Worm (Caenorhabditis elegans) whole organism, L1 larva: ENCODE results near the gene lmbr-1.
A peak's percentile ranks its signal among the peaks of the same experiment; 100 is the strongest.

Experiments
- C34B4.2 ChIP-seq: sonication (generic microtip); optimal IDR thresholded peaks from 2 replicates; lab custom pipeline; 2017; ENCODE audit warnings: mild to moderate bottlenecking, missing genetic modification characterization, missing compliant biosample characterization
- F16B12.6 ChIP-seq: fragments of 150-350 bp; optimal IDR thresholded peaks from 2 replicates; lab custom pipeline; 2014; ENCODE audit warnings: missing biosample characterization, missing genetic modification characterization
- Y116A8C.19 ChIP-seq: sonication (generic microtip); optimal IDR thresholded peaks from 2 replicates; lab custom pipeline; 2016; ENCODE audit warnings: missing compliant biosample characterization, missing genetic modification characterization, borderline replicate concordance
- aha-1 ChIP-seq: fragments of 150-350 bp; optimal IDR thresholded peaks from 2 replicates; lab custom pipeline; 2014; ENCODE audit warnings: missing biosample characterization, missing genetic modification characterization
- alr-1 ChIP-seq: fragments of 200-800 bp; sonication (Bioruptor generic); optimal IDR thresholded peaks from 2 replicates; lab custom pipeline; 2018; ENCODE audit warnings: borderline replicate concordance, mild to moderate bottlenecking, missing genetic modification characterization, missing compliant biosample characterization
- ceh-63 ChIP-seq: fragments of 200-800 bp; sonication (Bioruptor generic); optimal IDR thresholded peaks from 2 replicates; lab custom pipeline; 2018; ENCODE audit warnings: mild to moderate bottlenecking, missing genetic modification characterization, missing compliant biosample characterization
- ceh-82 ChIP-seq, 3 experiments: fragments of 150-350 bp in 1 of 3; sonication (generic microtip) in 2 of 3; optimal IDR thresholded peaks; 2 replicates each; lab custom pipeline; 2014 to 2017; ENCODE audit warnings: missing biosample characterization in 3 of 3, missing genetic modification characterization in 3 of 3
- ceh-88 ChIP-seq: fragments of 200-800 bp; sonication (Bioruptor generic); IDR thresholded peaks from 2 replicates; pipeline ENCODE4 v1.3.6; 2022; ENCODE audit warnings: missing genetic modification characterization, missing compliant biosample characterization
- ceh-90 ChIP-seq: sonication (generic microtip); optimal IDR thresholded peaks from 2 replicates; lab custom pipeline; 2016; ENCODE audit warnings: missing genetic modification characterization, missing compliant biosample characterization
- ces-1 ChIP-seq: fragments of 150-350 bp; optimal IDR thresholded peaks from 2 replicates; lab custom pipeline; 2014; ENCODE audit warnings: missing biosample characterization, missing genetic modification reagents, missing genetic modification characterization
- dpl-1 ChIP-seq, 3 experiments: fragments of 150-350 bp in 2 of 3; sonication (generic microtip) in 1 of 3; optimal IDR thresholded peaks; 2 replicates each; lab custom pipeline; 2014 to 2017; ENCODE audit warnings: missing biosample characterization in 3 of 3, missing genetic modification characterization in 3 of 3, missing genetic modification reagents in 3 of 3
- dsc-1 ChIP-seq: sonication (generic microtip); optimal IDR thresholded peaks from 2 replicates; lab custom pipeline; 2016; ENCODE audit warnings: mild to moderate bottlenecking, missing genetic modification characterization, missing compliant biosample characterization
- egl-13 ChIP-seq: sonication (generic microtip); optimal IDR thresholded peaks from 2 replicates; lab custom pipeline; 2016; ENCODE audit warnings: missing genotype, missing genetic modification reagents, missing genetic modification characterization, missing compliant biosample characterization
- elt-2 ChIP-seq: sonication (generic microtip); optimal IDR thresholded peaks from 2 replicates; lab custom pipeline; 2016; ENCODE audit warnings: missing genetic modification characterization, mild to moderate bottlenecking, inconsistent platforms, missing compliant biosample characterization, missing genetic modification reagents
- elt-3 ChIP-seq, 6 experiments: fragments of 150-350 bp in 1 of 6; sonication (generic microtip); optimal IDR thresholded peaks; 2 replicates each; lab custom pipeline; 2017 to 2018; ENCODE audit warnings: missing biosample characterization in 6 of 6, missing genetic modification characterization in 6 of 6, inconsistent platforms in 1 of 6
- fkh-10 ChIP-seq: sonication (generic microtip); optimal IDR thresholded peaks from 2 replicates; lab custom pipeline; 2017; ENCODE audit warnings: missing biosample characterization, missing genetic modification reagents, missing genetic modification characterization
- fos-1 ChIP-seq: fragments of 150-350 bp; optimal IDR thresholded peaks from 2 replicates; lab custom pipeline; 2014; ENCODE audit warnings: missing biosample characterization, missing genetic modification characterization
- hlh-4 ChIP-seq: sonication (generic microtip); optimal IDR thresholded peaks from 2 replicates; lab custom pipeline; 2016; ENCODE audit warnings: mild to moderate bottlenecking, missing genetic modification characterization, missing compliant biosample characterization
- irx-1 ChIP-seq: sonication (generic microtip); optimal IDR thresholded peaks from 2 replicates; lab custom pipeline; 2016; ENCODE audit warnings: missing genetic modification characterization, missing compliant biosample characterization
- isw-1 ChIP-seq: fragments of 200-800 bp; sonication (Bioruptor generic); IDR thresholded peaks from 2 replicates; pipeline ENCODE4 v1.3.6; 2022; ENCODE audit warnings: missing genetic modification characterization, missing compliant biosample characterization
- lin-13 ChIP-seq: fragments of 150-350 bp; optimal IDR thresholded peaks from 2 replicates; lab custom pipeline; 2014; ENCODE audit warnings: missing biosample characterization, missing genetic modification reagents, missing genetic modification characterization
- lin-14 ChIP-seq: fragments of 200-800 bp; sonication (Bioruptor generic); optimal IDR thresholded peaks from 2 replicates; lab custom pipeline; 2018; ENCODE audit warnings: mild to moderate bottlenecking, missing genetic modification characterization, moderate library complexity, missing compliant biosample characterization
- lin-15B ChIP-seq: fragments of 150-350 bp; sonication (generic microtip); optimal IDR thresholded peaks from 3 replicates; lab custom pipeline; 2014; ENCODE audit warnings: missing biosample characterization, missing genetic modification characterization
- lin-35 ChIP-seq, 2 experiments: fragments of 150-350 bp; optimal IDR thresholded peaks; 2 replicates each; lab custom pipeline; 2014; ENCODE audit warnings: missing biosample characterization in 2 of 2, missing genetic modification characterization in 2 of 2, missing genetic modification reagents in 2 of 2
- lin-39 ChIP-seq: fragments of 150-350 bp; optimal IDR thresholded peaks from 2 replicates; lab custom pipeline; 2014; ENCODE audit warnings: missing biosample characterization, missing genetic modification reagents, missing genetic modification characterization
- mab-9 ChIP-seq: fragments of 200-800 bp; sonication (Bioruptor generic); IDR thresholded peaks from 2 replicates; pipeline ENCODE4 v1.3.6; 2022; ENCODE audit warnings: missing genetic modification reagents, missing genetic modification characterization, missing compliant biosample characterization
- mdl-1 ChIP-seq, 2 experiments: fragments of 150-350 bp; optimal IDR thresholded peaks; 2 replicates each; lab custom pipeline; 2014 to 2017; ENCODE audit warnings: missing biosample characterization in 2 of 2, missing genetic modification characterization in 2 of 2, inconsistent platforms in 1 of 2
- mef-2 ChIP-seq: fragments of 150-350 bp; optimal IDR thresholded peaks from 2 replicates; lab custom pipeline; 2014; ENCODE audit warnings: missing biosample characterization, missing genetic modification characterization
- nhr-11 ChIP-seq: fragments of 150-350 bp; optimal IDR thresholded peaks from 2 replicates; lab custom pipeline; 2014; ENCODE audit warnings: missing biosample characterization, missing genetic modification characterization
- nhr-12 ChIP-seq: sonication (generic microtip); optimal IDR thresholded peaks from 2 replicates; lab custom pipeline; 2017; ENCODE audit warnings: missing biosample characterization, missing genetic modification characterization
- nhr-19 ChIP-seq: fragments of 200-800 bp; sonication (Bioruptor generic); conservative IDR thresholded peaks from 2 replicates; pipeline ENCODE4 v1.3.6; 2022; ENCODE audit warnings: missing genetic modification characterization, missing compliant biosample characterization
- nhr-76 ChIP-seq: sonication (generic microtip); optimal IDR thresholded peaks from 2 replicates; lab custom pipeline; 2017; ENCODE audit warnings: missing biosample characterization, missing genetic modification characterization
- nhr-77 ChIP-seq: fragments of 150-350 bp; optimal IDR thresholded peaks from 2 replicates; lab custom pipeline; 2014; ENCODE audit warnings: missing biosample characterization, missing genetic modification characterization
- nhr-84 ChIP-seq: sonication (generic microtip); optimal IDR thresholded peaks from 2 replicates; lab custom pipeline; 2017; ENCODE audit warnings: missing biosample characterization, missing genetic modification characterization
- nhr-85 ChIP-seq: sonication (generic microtip); peaks from one replicate; lab custom pipeline; 2016; ENCODE audit warnings: missing genetic modification characterization, inconsistent platforms, missing compliant biosample characterization
- nhr-90 ChIP-seq: sonication (generic microtip); optimal IDR thresholded peaks from 2 replicates; lab custom pipeline; 2016; ENCODE audit warnings: mild to moderate bottlenecking, missing genetic modification characterization, missing compliant biosample characterization; ENCODE audit not compliant: poor library complexity
- pqm-1 ChIP-seq: sonication (generic microtip); optimal IDR thresholded peaks from 3 replicates; lab custom pipeline; 2017; ENCODE audit warnings: missing biosample characterization, missing genetic modification characterization
- skn-1 ChIP-seq: fragments of 150-350 bp; optimal IDR thresholded peaks from 2 replicates; lab custom pipeline; 2014; ENCODE audit warnings: missing biosample characterization, missing genetic modification characterization
- snu-23 ChIP-seq: sonication (generic microtip); optimal IDR thresholded peaks from 2 replicates; lab custom pipeline; 2016; ENCODE audit warnings: missing genetic modification characterization, missing compliant biosample characterization
- sox-4 ChIP-seq: sonication (generic microtip); optimal IDR thresholded peaks from 2 replicates; lab custom pipeline; 2016; ENCODE audit warnings: missing genetic modification characterization, missing compliant biosample characterization
- sptf-1 ChIP-seq: fragments of 150-350 bp; optimal IDR thresholded peaks from 2 replicates; lab custom pipeline; 2014; ENCODE audit warnings: missing biosample characterization, missing genetic modification characterization
- sup-37 ChIP-seq: fragments of 200-800 bp; sonication (Bioruptor generic); optimal IDR thresholded peaks from 2 replicates; lab custom pipeline; 2018; ENCODE audit warnings: mild to moderate bottlenecking, missing genetic modification characterization, missing compliant biosample characterization
- tlp-1 ChIP-seq: fragments of 150-350 bp; optimal IDR thresholded peaks from 2 replicates; lab custom pipeline; 2014; ENCODE audit warnings: missing biosample characterization, missing genetic modification characterization
- unc-62 ChIP-seq: fragments of 150-350 bp; optimal IDR thresholded peaks from 2 replicates; lab custom pipeline; 2014; ENCODE audit warnings: missing biosample characterization, missing genetic modification reagents, missing genetic modification characterization
- zag-1 ChIP-seq: fragments of 150-350 bp; optimal IDR thresholded peaks from 2 replicates; lab custom pipeline; 2014; ENCODE audit warnings: missing biosample characterization, missing genetic modification characterization
- zip-4 ChIP-seq: fragments of 200-800 bp; sonication (Bioruptor generic); optimal IDR thresholded peaks from 2 replicates; lab custom pipeline; 2018; ENCODE audit warnings: mild to moderate bottlenecking, missing genetic modification characterization, moderate library complexity, missing compliant biosample characterization
- ztf-11 ChIP-seq, 2 experiments: sonication (generic microtip); optimal IDR thresholded peaks; 2 replicates each; lab custom pipeline; 2016 to 2017; ENCODE audit warnings: missing genetic modification characterization in 2 of 2, missing biosample characterization in 1 of 2, missing compliant biosample characterization in 1 of 2

lmbr-1 gene

ce11 chrIII:8370846-8371257, 1.2 kb upstream of the lmbr-1 start (continued):
- TF ChIP-seq mef-2 (tag; lab: Kevin White, UChicago): no peak
- no peak for TF ChIP-seq dsc-1 (tag; lab: Kevin White, UChicago)
- TF ChIP-seq nhr-84: no peak
- TF ChIP-seq mab-9 (GFP tag; lab: Robert Waterston, UW): no peak
- peak; percentile 91 for TF ChIP-seq nhr-85 (tag; lab: Kevin White, UChicago)
- no peak for TF ChIP-seq aha-1
- TF ChIP-seq ces-1 (GFP tag; lab: Kevin White, UChicago): no peak
- no peak for TF ChIP-seq alr-1 (tag; lab: Kevin White, UChicago)
- TF ChIP-seq nhr-90 (tag; lab: Kevin White, UChicago): peak; percentile 40
- no peak for TF ChIP-seq C34B4.2 (tag; lab: Kevin White, UChicago)
- peak in 4 of 6 experiments; percentile 53 to 91 (median 72) for TF ChIP-seq elt-3 (tag; optimal IDR thresholded peaks at IDR 0.05; lab: Kevin White, UChicago)
- no peak for TF ChIP-seq sptf-1 (tag; lab: Kevin White, UChicago)
- TF ChIP-seq lin-14 (GFP tag; lab: Kevin White, UChicago): peak; percentile 78
- TF ChIP-seq nhr-77 (tag; lab: Kevin White, UChicago): no peak
- TF ChIP-seq snu-23 (GFP tag; lab: Kevin White, UChicago): peak; percentile 60
- TF ChIP-seq Y116A8C.19 (tag; lab: Kevin White, UChicago): no peak
- TF ChIP-seq hlh-4: no peak
- TF ChIP-seq ztf-11 (tag; optimal IDR thresholded peaks at IDR 0.05; lab: Kevin White, UChicago): no peak
- TF ChIP-seq lin-35 (GFP tag; optimal IDR thresholded peaks at IDR 0.05; lab: Kevin White, UChicago): peak; percentile 19 to 35
- TF ChIP-seq zip-4 (GFP tag; lab: Kevin White, UChicago): no peak
- no peak for TF ChIP-seq unc-62 (GFP tag; lab: Kevin White, UChicago)
- peak; percentile 46 for TF ChIP-seq elt-2 (tag; lab: Kevin White, UChicago)
- TF ChIP-seq ceh-82 (tag; optimal IDR thresholded peaks at IDR 0.05; lab: Kevin White, UChicago): peak in 1 of 3 experiments; percentile 8
- TF ChIP-seq nhr-76: no peak
- peak in 1 of 2 experiments; percentile 74 for TF ChIP-seq mdl-1 (tag; optimal IDR thresholded peaks at IDR 0.05; lab: Kevin White, UChicago)
- TF ChIP-seq fkh-10: no peak
- no peak for TF ChIP-seq F16B12.6 (tag; lab: Kevin White, UChicago)
- peak in 1 of 3 experiments; percentile 17 for TF ChIP-seq dpl-1 (GFP tag; optimal IDR thresholded peaks at IDR 0.05; lab: Kevin White, UChicago)
- TF ChIP-seq isw-1: no peak
- no peak; the same call in 1 of the 2 replicates for TF ChIP-seq nhr-19 (GFP tag; lab: Robert Waterston, UW)
- TF ChIP-seq egl-13 (tag; lab: Kevin White, UChicago): no peak
- no peak for TF ChIP-seq ceh-88
- TF ChIP-seq pqm-1 (tag; lab: Kevin White, UChicago): no peak
- TF ChIP-seq sox-4 (tag; lab: Kevin White, UChicago): no peak
- TF ChIP-seq sup-37: no peak
- no peak for TF ChIP-seq nhr-11 (tag; lab: Kevin White, UChicago)
- TF ChIP-seq nhr-12 (tag; lab: Kevin White, UChicago): no peak
- TF ChIP-seq lin-39: no peak
- TF ChIP-seq skn-1: no peak
- no peak for TF ChIP-seq lin-13 (GFP tag; lab: Kevin White, UChicago)
- no peak for TF ChIP-seq fos-1 (tag; lab: Kevin White, UChicago)
- TF ChIP-seq zag-1: no peak
- no peak for TF ChIP-seq lin-15B (tag; lab: Kevin White, UChicago)
- TF ChIP-seq ceh-63 (GFP tag; lab: Kevin White, UChicago): no peak
- TF ChIP-seq tlp-1 (tag; lab: Kevin White, UChicago): no peak
- TF ChIP-seq irx-1 (tag; lab: Kevin White, UChicago): no peak
- TF ChIP-seq ceh-90: no peak
